Fruit fly (Drosophila melanogaster) whole organism, embryonic: ENCODE measurements around the gene Sce.

Source experiments
- Ada2b ChIP-seq: fragments of 200-800 bp; sonication (Bioruptor generic); IDR thresholded peaks from 2 replicates; pipeline ENCODE4 v1.3.6; 2022; ENCODE audit warnings: missing biosample characterization, missing genetic modification characterization
- Aef1 ChIP-seq: fragments of 200-800 bp; sonication (Bioruptor generic); IDR thresholded peaks from 3 replicates; pipeline ENCODE4 v1.3.6; 2022; ENCODE audit warnings: missing biosample characterization, missing genetic modification characterization
- B-H1 ChIP-seq: fragments of 200-800 bp; sonication (Bioruptor generic); IDR thresholded peaks from 3 replicates; pipeline ENCODE4 v1.3.6; 2022; ENCODE audit warnings: missing biosample characterization, missing genetic modification characterization
- BEAF-32 ChIP-seq: fragments of 200-800 bp; sonication (Bioruptor generic); optimal IDR thresholded peaks from 3 replicates; lab custom pipeline; 2017; ENCODE audit warnings: missing biosample characterization, missing genetic modification characterization, mild to moderate bottlenecking, moderate library complexity, missing genetic modification reagents
- CG11504 ChIP-seq: fragments of 200-800 bp; sonication (Bioruptor generic); optimal IDR thresholded peaks from 3 replicates; lab custom pipeline; 2019; ENCODE audit warnings: missing biosample characterization, mild to moderate bottlenecking, missing genetic modification characterization, moderate library complexity
- CG12219 ChIP-seq: fragments of 200-800 bp; sonication (Bioruptor generic); optimal IDR thresholded peaks from 3 replicates; lab custom pipeline; 2018; ENCODE audit warnings: missing biosample characterization, mild to moderate bottlenecking, missing genetic modification characterization
- CG13424 ChIP-seq: fragments of 200-800 bp; sonication (Bioruptor generic); optimal IDR thresholded peaks from 2 replicates; lab custom pipeline; 2019; ENCODE audit warnings: missing biosample characterization, mild to moderate bottlenecking, missing genetic modification characterization, moderate library complexity
- CG14667 ChIP-seq: fragments of 200-800 bp; sonication (Bioruptor generic); IDR thresholded peaks from 2 replicates; pipeline ENCODE4 v1.3.6; 2022; ENCODE audit warnings: missing biosample characterization, missing genetic modification characterization
- CG16863 ChIP-seq: fragments of 200-800 bp; sonication (Bioruptor generic); optimal IDR thresholded peaks from 3 replicates; lab custom pipeline; 2016; ENCODE audit warnings: missing biosample characterization, missing genetic modification characterization
- CG17359 ChIP-seq: fragments of 200-800 bp; sonication (Bioruptor generic); optimal IDR thresholded peaks from 3 replicates; lab custom pipeline; 2018; ENCODE audit warnings: missing biosample characterization, mild to moderate bottlenecking, missing genetic modification characterization, moderate library complexity
- CG18764 ChIP-seq: fragments of 200-800 bp; sonication (Bioruptor generic); optimal IDR thresholded peaks from 3 replicates; lab custom pipeline; 2016; ENCODE audit warnings: missing biosample characterization, missing genetic modification characterization
- CG32532 ChIP-seq: fragments of 200-800 bp; sonication (Bioruptor generic); IDR thresholded peaks from 2 replicates; pipeline ENCODE4 v1.3.6; 2022; ENCODE audit warnings: missing biosample characterization, missing genetic modification characterization
- CG4730 ChIP-seq: fragments of 200-800 bp; sonication (Bioruptor generic); IDR thresholded peaks from 2 replicates; pipeline ENCODE4 v1.3.6; 2022; ENCODE audit warnings: missing biosample characterization, missing genetic modification characterization
- CG5180 ChIP-seq: fragments of 200-800 bp; sonication (Bioruptor generic); optimal IDR thresholded peaks from 3 replicates; lab custom pipeline; 2017; ENCODE audit warnings: missing biosample characterization, missing genetic modification characterization, mild to moderate bottlenecking, moderate library complexity, missing genetic modification reagents
- CG7987 ChIP-seq: fragments of 200-800 bp; sonication (Bioruptor generic); optimal IDR thresholded peaks from 2 replicates; lab custom pipeline; 2018; ENCODE audit warnings: missing biosample characterization, mild to moderate bottlenecking, missing genetic modification characterization, moderate library complexity
- CG8478 ChIP-seq: fragments of >200 bp; optimal IDR thresholded peaks from 2 replicates; lab custom pipeline; 2018
- CG8924 ChIP-seq: fragments of 200-800 bp; optimal IDR thresholded peaks from 3 replicates; lab custom pipeline; 2019; ENCODE audit warnings: missing biosample characterization, mild to moderate bottlenecking, missing genetic modification characterization, moderate library complexity
- Dbx ChIP-seq: fragments of 200-800 bp; sonication (Bioruptor generic); IDR thresholded peaks from 3 replicates; pipeline ENCODE4 v1.3.6; 2022; ENCODE audit warnings: missing biosample characterization, missing genetic modification characterization
- Dek ChIP-seq: fragments of 200-800 bp; sonication (Bioruptor generic); optimal IDR thresholded peaks from 3 replicates; lab custom pipeline; 2019; ENCODE audit warnings: missing biosample characterization, mild to moderate bottlenecking, missing genetic modification characterization, moderate library complexity
- Dip3 ChIP-seq: fragments of 200-800 bp; sonication (Bioruptor generic); optimal IDR thresholded peaks from 3 replicates; lab custom pipeline; 2016; ENCODE audit warnings: missing biosample characterization, missing genetic modification characterization
- Eip74EF ChIP-seq, 2 experiments: fragments of 200-800 bp in 1 of 2; fragments of >200 bp in 1 of 2; sonication (Bioruptor generic) in 1 of 2; optimal IDR thresholded peaks; 2 replicates each; lab custom pipeline; 2017 to 2019; ENCODE audit warnings: missing biosample characterization in 2 of 2, missing genetic modification characterization in 2 of 2, mild to moderate bottlenecking in 1 of 2, moderate library complexity in 1 of 2
- HmgD ChIP-seq: fragments of 200-800 bp; sonication (Bioruptor generic); optimal IDR thresholded peaks from 3 replicates; lab custom pipeline; 2016; ENCODE audit warnings: missing biosample characterization, missing genetic modification characterization
- Hr78 ChIP-seq, 2 experiments: fragments of 200-800 bp in 1 of 2; fragments of >200 bp in 1 of 2; sonication (Bioruptor generic) in 1 of 2; optimal IDR thresholded peaks; 2 replicates each; lab custom pipeline; 2017 to 2019; ENCODE audit warnings: missing biosample characterization in 2 of 2, missing genetic modification characterization in 2 of 2, mild to moderate bottlenecking in 1 of 2, moderate library complexity in 1 of 2
- Six4 ChIP-seq: fragments of 200-800 bp; sonication (Bioruptor generic); optimal IDR thresholded peaks from 2 replicates; lab custom pipeline; 2016; ENCODE audit warnings: missing biosample characterization, missing genetic modification characterization
- bbx ChIP-seq: fragments of 200-800 bp; sonication (Bioruptor generic); IDR thresholded peaks from 2 replicates; pipeline ENCODE4 v1.3.6; 2022; ENCODE audit warnings: missing biosample characterization, missing genetic modification characterization; ENCODE audit not compliant: partially characterized antibody
- crc ChIP-seq: fragments of 200-800 bp; sonication (Bioruptor generic); optimal IDR thresholded peaks from 2 replicates; lab custom pipeline; 2016; ENCODE audit warnings: missing biosample characterization, missing genetic modification characterization
- croc ChIP-seq: fragments of 200-800 bp; sonication (Bioruptor generic); conservative IDR thresholded peaks from 3 replicates; pipeline ENCODE4 v1.3.6; 2022; ENCODE audit warnings: missing biosample characterization, missing genetic modification characterization
- cwo ChIP-seq: fragments of 200-800 bp; sonication (Bioruptor generic); optimal IDR thresholded peaks from 3 replicates; lab custom pipeline; 2017; ENCODE audit warnings: missing biosample characterization, missing genetic modification characterization, mild to moderate bottlenecking, moderate library complexity, missing genetic modification reagents
- dpn ChIP-seq, 2 experiments: fragments of 200-800 bp; sonication (Bioruptor generic); optimal IDR thresholded peaks; 3 replicates each; lab custom pipeline; 2016; ENCODE audit warnings: missing biosample characterization in 2 of 2, missing genetic modification characterization in 2 of 2
- ems ChIP-seq: fragments of 200-800 bp; sonication (Bioruptor generic); optimal IDR thresholded peaks from 3 replicates; lab custom pipeline; 2016; ENCODE audit warnings: missing biosample characterization, missing genetic modification characterization
- fd102C ChIP-seq: fragments of 200-800 bp; sonication (Bioruptor generic); optimal IDR thresholded peaks from 2 replicates; lab custom pipeline; 2018; ENCODE audit warnings: missing biosample characterization, mild to moderate bottlenecking, missing genetic modification characterization, moderate library complexity
- ftz-f1 ChIP-seq: fragments of 200-800 bp; sonication (Bioruptor generic); optimal IDR thresholded peaks from 2 replicates; lab custom pipeline; 2016; ENCODE audit warnings: missing biosample characterization, missing genetic modification characterization
- gsb ChIP-seq: fragments of 200-800 bp; sonication (Bioruptor generic); IDR thresholded peaks from 2 replicates; pipeline ENCODE4 v1.3.6; 2022; ENCODE audit warnings: missing biosample characterization, missing genetic modification characterization
- hth ChIP-seq: fragments of >200 bp; optimal IDR thresholded peaks from 2 replicates; lab custom pipeline; 2017; ENCODE audit warnings: inconsistent platforms
- lilli ChIP-seq: fragments of 200-800 bp; sonication (Bioruptor generic); optimal IDR thresholded peaks from 3 replicates; lab custom pipeline; 2016; ENCODE audit warnings: missing biosample characterization, missing genetic modification characterization
- lov ChIP-seq, 2 experiments: fragments of 200-800 bp in 1 of 2; fragments of >200 bp in 1 of 2; sonication (Bioruptor generic) in 1 of 2; IDR thresholded peaks in 1 of 2; optimal IDR thresholded peaks in 1 of 2; 2 replicates in 1 of 2; 3 replicates in 1 of 2; pipeline versions ENCODE4 v1.3.6 to Lab custom; 2017 to 2022; ENCODE audit warnings: missing biosample characterization in 1 of 2, missing genetic modification characterization in 1 of 2
- nmo ChIP-seq: fragments of 200-800 bp; sonication (Bioruptor generic); optimal IDR thresholded peaks from 2 replicates; lab custom pipeline; 2018; ENCODE audit warnings: missing biosample characterization, mild to moderate bottlenecking, missing genetic modification characterization, moderate library complexity
- nom ChIP-seq: fragments of 200-800 bp; sonication (Bioruptor generic); optimal IDR thresholded peaks from 2 replicates; lab custom pipeline; 2017; ENCODE audit warnings: missing biosample characterization, missing genetic modification characterization, mild to moderate bottlenecking, moderate library complexity, missing genetic modification reagents
- pfk ChIP-seq: fragments of 200-800 bp; sonication (Bioruptor generic); optimal IDR thresholded peaks from 2 replicates; lab custom pipeline; 2018; ENCODE audit warnings: missing biosample characterization, mild to moderate bottlenecking, missing genetic modification characterization, moderate library complexity
- pho ChIP-seq: fragments of 200-800 bp; sonication (Bioruptor generic); optimal IDR thresholded peaks from 2 replicates; lab custom pipeline; 2016; ENCODE audit warnings: missing biosample characterization, missing genetic modification characterization
- phol ChIP-seq: fragments of 200-800 bp; sonication (Bioruptor generic); optimal IDR thresholded peaks from 3 replicates; lab custom pipeline; 2018; ENCODE audit warnings: missing biosample characterization, mild to moderate bottlenecking, missing genetic modification characterization, moderate library complexity
- psq ChIP-seq: fragments of 200-800 bp; sonication (Bioruptor generic); optimal IDR thresholded peaks from 2 replicates; lab custom pipeline; 2017; ENCODE audit warnings: missing biosample characterization, missing genetic modification characterization
- salm ChIP-seq: fragments of 200-800 bp; sonication (Bioruptor generic); optimal IDR thresholded peaks from 2 replicates; lab custom pipeline; 2018; ENCODE audit warnings: missing biosample characterization, mild to moderate bottlenecking, missing genetic modification characterization
- schlank ChIP-seq: fragments of 200-800 bp; sonication (Bioruptor generic); optimal IDR thresholded peaks from 2 replicates; lab custom pipeline; 2018; ENCODE audit warnings: missing biosample characterization, mild to moderate bottlenecking, missing genetic modification characterization
- sisA ChIP-seq: fragments of 200-800 bp; sonication (Bioruptor generic); IDR thresholded peaks from 2 replicates; pipeline ENCODE4 v1.3.6; 2022; ENCODE audit warnings: missing biosample characterization, missing genetic modification characterization
- slbo ChIP-seq: fragments of 200-800 bp; sonication (Bioruptor generic); IDR thresholded peaks from 2 replicates; pipeline ENCODE4 v1.3.6; 2022; ENCODE audit warnings: missing biosample characterization, missing genetic modification characterization
- so ChIP-seq: fragments of 200-800 bp; sonication (Bioruptor generic); IDR thresholded peaks from 3 replicates; pipeline ENCODE4 v1.3.6; 2022; ENCODE audit warnings: missing biosample characterization, missing genetic modification characterization
- tin ChIP-seq: fragments of 200-800 bp; sonication (Bioruptor generic); optimal IDR thresholded peaks from 3 replicates; lab custom pipeline; 2016; ENCODE audit warnings: missing biosample characterization, missing genetic modification characterization
- trem ChIP-seq: fragments of 200-800 bp; optimal IDR thresholded peaks from 3 replicates; lab custom pipeline; 2019; ENCODE audit warnings: missing biosample characterization, mild to moderate bottlenecking, missing genetic modification characterization, moderate library complexity
- zfh1 ChIP-seq: fragments of 200-800 bp; sonication (Bioruptor generic); IDR thresholded peaks from 3 replicates; pipeline ENCODE4 v1.3.6; 2022; ENCODE audit warnings: missing biosample characterization, missing genetic modification characterization

Sce gene

DNA sequence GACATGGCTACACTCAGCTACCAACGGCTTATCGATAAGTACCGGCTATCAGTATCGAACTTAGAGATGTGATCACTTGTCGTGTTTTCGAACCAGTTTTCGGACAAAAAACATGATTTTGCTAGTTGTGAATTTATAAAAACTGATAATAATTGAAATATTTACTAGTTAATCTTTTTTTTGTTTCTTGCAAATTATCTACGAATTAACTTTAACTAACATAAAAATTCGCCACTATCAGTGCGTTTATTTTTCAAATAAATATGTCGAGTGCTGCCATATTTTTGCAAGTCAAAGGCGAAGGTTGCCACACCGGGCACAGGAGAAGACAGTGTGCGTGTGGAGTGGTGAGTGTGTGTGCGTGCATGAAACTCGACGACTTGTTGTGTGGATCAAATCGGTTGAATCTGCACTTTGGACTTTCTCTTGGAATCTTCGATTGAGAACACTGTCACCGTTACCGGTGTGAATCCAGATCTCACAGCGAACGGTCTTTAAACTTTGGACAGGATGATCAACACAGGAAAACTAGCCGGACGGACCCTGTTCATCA, 4.6 kb downstream of the Sce start, which contains the start of gene Hsdl2:
Hsdl2 (plus strand) TSS at position 349 of the 553 bp plus-strand sequence.
- TF ChIP-seq Dip3 (GFP tag; lab: Kevin White, UChicago), result peak; percentile 50
- TF ChIP-seq bbx, result peak; percentile 52
- TF ChIP-seq so (GFP tag; lab: Robert Waterston, UW), result no peak
- TF ChIP-seq cwo (GFP tag; lab: Kevin White, UChicago), result no peak
- TF ChIP-seq hth (lab: Kevin White, UChicago), result no peak
- TF ChIP-seq CG8924 (tag; lab: Kevin White, UChicago), result peak; percentile 12
- peak; percentile 16 for TF ChIP-seq ems
- peak; percentile 38 for TF ChIP-seq nmo (GFP tag; lab: Kevin White, UChicago)
- TF ChIP-seq Dek (tag; lab: Kevin White, UChicago), result peak; percentile 11
- TF ChIP-seq gsb (GFP tag; lab: Robert Waterston, UW), result no peak
- peak; percentile 57 for TF ChIP-seq trem (tag; lab: Kevin White, UChicago)
- peak; percentile 54 for TF ChIP-seq Aef1
- TF ChIP-seq CG16863, result peak; percentile 6
- TF ChIP-seq sisA (GFP tag; lab: Robert Waterston, UW), result no peak
- TF ChIP-seq CG7987 (GFP tag; lab: Kevin White, UChicago), result peak; percentile 28
- no peak for TF ChIP-seq schlank (tag; lab: Kevin White, UChicago)
- TF ChIP-seq crc (GFP tag; lab: Kevin White, UChicago), result no peak
- TF ChIP-seq psq (GFP tag; lab: Kevin White, UChicago), result no peak
- TF ChIP-seq nom (GFP tag; lab: Kevin White, UChicago), result peak; percentile 99
- TF ChIP-seq CG5180 (GFP tag; lab: Kevin White, UChicago), result peak; percentile 45
- TF ChIP-seq CG18764, result no peak
- TF ChIP-seq slbo (GFP tag; lab: Robert Waterston, UW), result peak; percentile 55
- peak; percentile 38 for TF ChIP-seq pho (GFP tag; lab: Kevin White, UChicago)
- TF ChIP-seq Dbx (GFP tag; lab: Robert Waterston, UW), result peak; percentile 64; the same call in 2 of the 3 replicates
- no peak for TF ChIP-seq Hr78 (GFP tag; optimal IDR thresholded peaks at IDR 0.05; lab: Kevin White, UChicago)
- no peak for TF ChIP-seq ftz-f1 (GFP tag; lab: Kevin White, UChicago)
- TF ChIP-seq croc (GFP tag; lab: Robert Waterston, UW), result no peak
- TF ChIP-seq CG12219 (GFP tag; lab: Kevin White, UChicago), result no peak
- no peak for TF ChIP-seq Six4
- TF ChIP-seq CG32532 (GFP tag; lab: Robert Waterston, UW), result peak; percentile 65
- no peak for TF ChIP-seq pfk (GFP tag; lab: Kevin White, UChicago)
- TF ChIP-seq phol (tag; lab: Kevin White, UChicago), result peak; percentile 55
- peak; percentile 74 for TF ChIP-seq lilli (GFP tag; lab: Kevin White, UChicago)
- TF ChIP-seq CG8478 (lab: Kevin White, UChicago), result peak; percentile 55
- peak; percentile 83 for TF ChIP-seq BEAF-32 (GFP tag; lab: Kevin White, UChicago)
- peak; percentile 60 for TF ChIP-seq Ada2b (GFP tag; lab: Robert Waterston, UW)
- TF ChIP-seq CG17359 (tag; lab: Kevin White, UChicago), result no peak
- peak in 1 of 2 experiments; percentile 29 for TF ChIP-seq dpn (GFP tag; optimal IDR thresholded peaks at IDR 0.05; lab: Kevin White, UChicago)
- TF ChIP-seq CG14667 (GFP tag; lab: Robert Waterston, UW), result peak; percentile 21; the same call in 1 of the 2 replicates
- TF ChIP-seq CG11504 (tag; lab: Kevin White, UChicago), result no peak
- no peak for TF ChIP-seq lov (optimal IDR thresholded peaks at IDR 0.05; lab: Kevin White, UChicago)
- no peak for TF ChIP-seq lov (GFP tag; IDR thresholded peaks at IDR 0.05; lab: Robert Waterston, UW)
- TF ChIP-seq tin (GFP tag; lab: Kevin White, UChicago), result peak; percentile 52
- peak; percentile 55 for TF ChIP-seq CG13424
- TF ChIP-seq fd102C (GFP tag; lab: Kevin White, UChicago), result no peak
- TF ChIP-seq Eip74EF (GFP tag; optimal IDR thresholded peaks at IDR 0.05; lab: Kevin White, UChicago), result no peak
- peak; percentile 43; the same call in 1 of the 3 replicates for TF ChIP-seq zfh1
- no peak for TF ChIP-seq HmgD (GFP tag; lab: Kevin White, UChicago)
- no peak for TF ChIP-seq B-H1 (GFP tag; lab: Robert Waterston, UW)
- no peak for TF ChIP-seq salm
- TF ChIP-seq CG4730 (GFP tag; lab: Robert Waterston, UW), result 0 out of 2 replicates have a peak, but pooled peaks have one; percentile 22
